Worm (Caenorhabditis elegans): ENCODE measurements around the gene C55C3.7.

C55C3.7 gene

ce11 chrIV:5690386-5691080 lies 8.1 kb upstream of the C55C3.7 start, which contains the start of gene C55C3.8:
Gene C55C3.8 (plus strand): TSS chrIV:5691030.
- no peak for TF ChIP-seq mab-5 (tag; optimal IDR thresholded peaks at IDR 0.05)
- TF ChIP-seq ceh-43 (GFP tag; optimal IDR thresholded peaks at IDR 0.05) = no peak
- TF ChIP-seq ces-1 (GFP tag; optimal IDR thresholded peaks at IDR 0.05) = no peak
- no peak for TF ChIP-seq snpc-4 (tag; optimal IDR thresholded peaks at IDR 0.05)
- TF ChIP-seq ceh-83 (GFP tag; optimal IDR thresholded peaks at IDR 0.05) = no peak
- TF ChIP-seq hlh-1 (tag; optimal IDR thresholded peaks at IDR 0.05) = no peak
- TF ChIP-seq lsy-2 (tag; optimal IDR thresholded peaks at IDR 0.05) = no peak

ce11 chrIV:5685014-5685413 lies 2.6 kb upstream of the C55C3.7 start, which contains the start of gene C55C3.3:
Gene C55C3.3 (plus strand): TSS chrIV:5685287.
- TF ChIP-seq unc-39 (tag; optimal IDR thresholded peaks at IDR 0.05) = no peak
- no peak for TF ChIP-seq unc-62 (GFP tag; optimal IDR thresholded peaks at IDR 0.05)
- TF ChIP-seq M03D4.4 (tag; optimal IDR thresholded peaks at IDR 0.05) = no peak
- no peak for TF ChIP-seq cnd-1 (tag; optimal IDR thresholded peaks at IDR 0.05)
- TF ChIP-seq ceh-83 (GFP tag; optimal IDR thresholded peaks at IDR 0.05) = no peak
- TF ChIP-seq bed-3 (GFP tag; optimal IDR thresholded peaks at IDR 0.05) = no peak
- no peak for TF ChIP-seq nhr-237 (tag; optimal IDR thresholded peaks at IDR 0.05)
- no peak for TF ChIP-seq mep-1 (tag; optimal IDR thresholded peaks at IDR 0.05)
- no peak for TF ChIP-seq flh-1 (GFP tag; optimal IDR thresholded peaks at IDR 0.05)
- no peak for TF ChIP-seq ztf-11 (tag; optimal IDR thresholded peaks at IDR 0.05)
- no peak for TF ChIP-seq sem-2 (GFP tag; optimal IDR thresholded peaks at IDR 0.05)
- no peak for TF ChIP-seq pha-4 (tag; optimal IDR thresholded peaks at IDR 0.05)
- no peak for TF ChIP-seq lin-32 (GFP tag; optimal IDR thresholded peaks at IDR 0.05)
- TF ChIP-seq ceh-39 (tag; optimal IDR thresholded peaks at IDR 0.05) = no peak

ce11 chrIV:5678044-5678443 lies 4.4 kb downstream of the C55C3.7 start, which contains the start of gene C55C3.4:
Gene C55C3.4 (minus strand): TSS chrIV:5678144.
- no peak for TF ChIP-seq snpc-4 (tag; optimal IDR thresholded peaks at IDR 0.05)
- no peak for TF ChIP-seq mep-1 (tag; optimal IDR thresholded peaks at IDR 0.05)
- no peak for TF ChIP-seq ham-2 (GFP tag; optimal IDR thresholded peaks at IDR 0.05)
- no peak for TF ChIP-seq nhr-76 (tag; optimal IDR thresholded peaks at IDR 0.05)
- no peak for TF ChIP-seq lsy-2 (tag; optimal IDR thresholded peaks at IDR 0.05)
- TF ChIP-seq ztf-11 (tag; optimal IDR thresholded peaks at IDR 0.05) = no peak
- TF ChIP-seq bed-3 (GFP tag; optimal IDR thresholded peaks at IDR 0.05) = no peak
- TF ChIP-seq unc-120 (tag; optimal IDR thresholded peaks at IDR 0.05; ENCODE audit: poor library complexity, severe bottlenecking) = no peak
- TF ChIP-seq nhr-2 (tag; optimal IDR thresholded peaks at IDR 0.05) = no peak
- no peak for TF ChIP-seq lin-32 (GFP tag; optimal IDR thresholded peaks at IDR 0.05)
- no peak for TF ChIP-seq M03D4.4 (tag; optimal IDR thresholded peaks at IDR 0.05)
- no peak for TF ChIP-seq blmp-1 (tag; optimal IDR thresholded peaks at IDR 0.05)
- no peak for TF ChIP-seq ceh-43 (GFP tag; optimal IDR thresholded peaks at IDR 0.05)
- TF ChIP-seq elt-1 (tag; optimal IDR thresholded peaks at IDR 0.05; ENCODE audit: borderline replicate concordance, insufficient read depth) = no peak
- no peak for TF ChIP-seq ceh-83 (GFP tag; optimal IDR thresholded peaks at IDR 0.05)
- no peak for TF ChIP-seq drap-1 (GFP tag; optimal IDR thresholded peaks at IDR 0.05)
- no peak for TF ChIP-seq mab-5 (tag; optimal IDR thresholded peaks at IDR 0.05)

ce11 chrIV:5674435-5674834 lies 8.0 kb downstream of the C55C3.7 start, which contains the start of gene srd-5:
Gene srd-5 (minus strand): TSS chrIV:5674535.
- TF ChIP-seq blmp-1 (tag; optimal IDR thresholded peaks at IDR 0.05) = no peak
- no peak for TF ChIP-seq lin-13 (tag; optimal IDR thresholded peaks at IDR 0.05)
- TF ChIP-seq mls-2 (tag; optimal IDR thresholded peaks at IDR 0.05) = no peak
- TF ChIP-seq unc-39 (tag; optimal IDR thresholded peaks at IDR 0.05) = no peak
- TF ChIP-seq cnd-1 (tag; optimal IDR thresholded peaks at IDR 0.05) = no peak
- no peak for TF ChIP-seq elt-1 (tag; optimal IDR thresholded peaks at IDR 0.05; ENCODE audit: borderline replicate concordance, insufficient read depth)
- no peak for TF ChIP-seq elt-3 (tag; optimal IDR thresholded peaks at IDR 0.05)
- TF ChIP-seq M03D4.4 (tag; optimal IDR thresholded peaks at IDR 0.05) = no peak
- TF ChIP-seq hlh-1 (tag; optimal IDR thresholded peaks at IDR 0.05) = no peak
- no peak for TF ChIP-seq ces-1 (GFP tag; optimal IDR thresholded peaks at IDR 0.05)
- TF ChIP-seq pha-4 (tag; optimal IDR thresholded peaks at IDR 0.05) = no peak
- TF ChIP-seq mab-5 (tag; optimal IDR thresholded peaks at IDR 0.05) = no peak
- no peak for TF ChIP-seq tbx-8 (GFP tag; optimal IDR thresholded peaks at IDR 0.05)
- no peak for TF ChIP-seq lsy-2 (tag; optimal IDR thresholded peaks at IDR 0.05)
- TF ChIP-seq mep-1 (tag; optimal IDR thresholded peaks at IDR 0.05) = no peak
- no peak for TF ChIP-seq ztf-11 (tag; optimal IDR thresholded peaks at IDR 0.05)
